Worm (Caenorhabditis elegans): ENCODE results near the gene ztf-1.

Gene ztf-1

ce11 chrIII:8827128-8827527 is 35.0 kb upstream of the ztf-1 start, which contains the start of gene F54F2.9:
Gene F54F2.9, minus strand, starts transcription at chrIII:8827228.
- TF ChIP-seq pqm-1 (tag; optimal IDR thresholded peaks at IDR 0.05) (no peak), ceh-16 (tag; optimal IDR thresholded peaks at IDR 0.05) (no peak), ceh-9 (tag; optimal IDR thresholded peaks at IDR 0.05) (no peak), sea-2 (GFP tag; optimal IDR thresholded peaks at IDR 0.05) (no peak), nhr-12 (tag; optimal IDR thresholded peaks at IDR 0.05) (no peak), nhr-76 (tag; optimal IDR thresholded peaks at IDR 0.05) (no peak), snpc-4 (tag; optimal IDR thresholded peaks at IDR 0.05) (no peak), nfya-1 (tag; optimal IDR thresholded peaks at IDR 0.05; ENCODE audit: insufficient read depth) (no peak), ama-1 (optimal IDR thresholded peaks at IDR 0.05) (no peak), ceh-28 (tag; optimal IDR thresholded peaks at IDR 0.05) (no peak)

- TF ChIP-seq ama-1 (optimal IDR thresholded peaks at IDR 0.05) (no peak), mdl-1 (tag; optimal IDR thresholded peaks at IDR 0.05) (no peak), hmg-11 (tag; optimal IDR thresholded peaks at IDR 0.05) (no peak), nhr-76 (tag; optimal IDR thresholded peaks at IDR 0.05) (no peak), fos-1 (tag; optimal IDR thresholded peaks at IDR 0.05) (no peak), ztf-11 (tag; optimal IDR thresholded peaks at IDR 0.05) (no peak), skn-1 (tag; optimal IDR thresholded peaks at IDR 0.05) (no peak), lin-15B (tag; optimal IDR thresholded peaks at IDR 0.05) (no peak)
Observed at ce11 chrIII:8824556-8824955, 32.4 kb upstream of the ztf-1 start.

DNA sequence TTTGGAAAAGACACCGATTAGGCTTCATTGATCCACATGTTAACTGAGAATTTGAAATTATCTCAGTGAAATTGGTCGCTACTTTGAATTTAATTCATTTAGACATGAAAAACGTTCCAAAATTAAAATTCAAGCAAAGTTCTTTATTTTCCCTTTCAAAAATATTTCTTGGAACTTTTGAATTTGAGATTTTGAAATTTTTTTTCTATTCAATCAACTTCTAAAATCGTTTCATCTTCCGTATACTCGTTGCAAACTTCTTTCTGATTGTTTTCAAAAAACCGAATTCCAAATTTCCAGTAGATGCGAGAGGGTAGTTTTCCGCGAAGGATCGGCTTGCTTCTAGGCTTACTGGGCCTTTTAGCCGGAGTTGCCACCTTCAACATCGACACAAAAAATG is 26.4 kb upstream of the ztf-1 start, which contains the start of gene pat-2:
pat-2 (plus strand) TSS at position 301 of the 400 bp plus-strand sequence.
- TF ChIP-seq fkh-10 (GFP tag; optimal IDR thresholded peaks at IDR 0.05) (no peak), ceh-9 (tag; optimal IDR thresholded peaks at IDR 0.05) (no peak), nhr-76 (tag; optimal IDR thresholded peaks at IDR 0.05) (no peak), ZK546.5 (tag; optimal IDR thresholded peaks at IDR 0.05) (no peak), R02D3.7 (tag; optimal IDR thresholded peaks at IDR 0.05) (no peak), mdl-1 (tag; optimal IDR thresholded peaks at IDR 0.05) (no peak), nhr-11 (tag; optimal IDR thresholded peaks at IDR 0.05) (no peak), elt-1 (tag; optimal IDR thresholded peaks at IDR 0.05) (no peak), aly-2 (tag; optimal IDR thresholded peaks at IDR 0.05) (no peak), ztf-11 (tag; optimal IDR thresholded peaks at IDR 0.05) (no peak), unc-39 (tag; optimal IDR thresholded peaks at IDR 0.05) (no peak)

ce11 chrIII:8815699-8816098 is 23.5 kb upstream of the ztf-1 start:
- no peak for TF ChIP-seq nhr-43 (tag; optimal IDR thresholded peaks at IDR 0.05; ENCODE audit: poor library complexity, severe bottlenecking)
- peak; percentile 29 for TF ChIP-seq lin-39 (tag; optimal IDR thresholded peaks at IDR 0.05)
- TF ChIP-seq unc-62 (GFP tag; optimal IDR thresholded peaks at IDR 0.05), result no peak
- peak; percentile 41 for TF ChIP-seq egl-5 (tag; optimal IDR thresholded peaks at IDR 0.05)

- no peak for TF ChIP-seq snpc-4 (tag; optimal IDR thresholded peaks at IDR 0.05)
- peak; percentile 22 for TF ChIP-seq fkh-10 (GFP tag; optimal IDR thresholded peaks at IDR 0.05)
Observed at ce11 chrIII:8811111-8811510, 19.0 kb upstream of the ztf-1 start.

DNA sequence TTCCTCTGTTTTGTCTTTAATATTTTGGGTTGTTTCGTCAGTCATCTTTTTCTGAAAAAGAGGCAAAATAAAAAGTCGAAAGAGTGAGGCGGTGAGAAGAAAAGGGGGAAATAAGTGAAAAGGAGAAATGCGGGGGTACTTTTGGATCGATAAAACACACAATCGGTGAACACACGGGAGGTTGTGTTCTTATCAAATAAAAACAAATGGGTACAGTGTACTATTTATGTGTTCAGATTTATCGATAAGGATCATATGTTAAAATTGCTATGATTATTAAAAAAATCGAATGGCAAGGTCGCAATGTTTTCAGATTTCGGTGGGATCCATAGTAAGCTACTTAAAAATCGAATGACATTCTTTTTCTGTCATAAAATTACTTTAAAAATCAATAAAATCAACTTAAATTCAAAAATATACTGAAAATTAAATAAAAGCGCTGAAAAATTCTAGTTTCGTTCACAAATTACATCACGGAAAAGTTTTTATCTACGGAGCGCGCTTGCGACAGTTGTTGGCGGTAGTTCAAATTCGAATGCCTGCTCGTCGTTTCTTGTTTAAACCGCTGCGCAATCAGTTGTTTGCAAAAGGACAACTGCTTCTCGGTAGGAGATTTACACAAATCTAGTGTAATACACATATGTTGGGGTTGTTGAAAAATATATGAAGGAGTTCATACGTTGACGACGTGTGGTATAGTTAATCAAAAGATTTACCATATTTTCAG is 17.3 kb upstream of the ztf-1 start, which contains the start of gene prx-19:
prx-19 (minus strand) TSS at position 51 of the 727 bp plus-strand sequence.
- TF ChIP-seq nhr-28 (tag; optimal IDR thresholded peaks at IDR 0.05), result no peak
- no peak for TF ChIP-seq R02D3.7 (tag; optimal IDR thresholded peaks at IDR 0.05)
- peak; percentile 0 for TF ChIP-seq nhr-43 (tag; optimal IDR thresholded peaks at IDR 0.05; ENCODE audit: poor library complexity, severe bottlenecking)
- TF ChIP-seq lin-39 (tag; optimal IDR thresholded peaks at IDR 0.05), result peak; percentile 56
- no peak for TF ChIP-seq tbx-2 (tag; optimal IDR thresholded peaks at IDR 0.05)
- TF ChIP-seq ceh-16 (tag; optimal IDR thresholded peaks at IDR 0.05), result no peak
- no peak for TF ChIP-seq eor-1 (tag; optimal IDR thresholded peaks at IDR 0.05)
- TF ChIP-seq lin-15B (tag; optimal IDR thresholded peaks at IDR 0.05), result peak; percentile 63
- TF ChIP-seq nhr-23 (tag; optimal IDR thresholded peaks at IDR 0.05), result peak; percentile 53
- TF ChIP-seq elt-2 (tag; optimal IDR thresholded peaks at IDR 0.05), result peak; percentile 61
- peak; percentile 57 for TF ChIP-seq skn-1 (tag; optimal IDR thresholded peaks at IDR 0.05)
- peak; percentile 76 for TF ChIP-seq nhr-25 (tag; optimal IDR thresholded peaks at IDR 0.05)
- peak; percentile 32 for TF ChIP-seq egl-5 (tag; optimal IDR thresholded peaks at IDR 0.05)
- TF ChIP-seq mdl-1 (tag; optimal IDR thresholded peaks at IDR 0.05), result no peak
- peak; percentile 63 for TF ChIP-seq pha-4 (tag; optimal IDR thresholded peaks at IDR 0.05)
- TF ChIP-seq nhr-76 (tag; optimal IDR thresholded peaks at IDR 0.05), result no peak
- no peak for TF ChIP-seq ceh-9 (tag; optimal IDR thresholded peaks at IDR 0.05)
- no peak for TF ChIP-seq mml-1 (tag; optimal IDR thresholded peaks at IDR 0.05)
- TF ChIP-seq pqm-1 (tag; optimal IDR thresholded peaks at IDR 0.05), result no peak
- TF ChIP-seq jun-1 (tag; optimal IDR thresholded peaks at IDR 0.05), result no peak
- no peak for TF ChIP-seq nhr-11 (tag; optimal IDR thresholded peaks at IDR 0.05)
- no peak for TF ChIP-seq nhr-67 (tag; optimal IDR thresholded peaks at IDR 0.05)
- TF ChIP-seq daf-12 (tag; optimal IDR thresholded peaks at IDR 0.05), result no peak
- TF ChIP-seq elt-3 (tag; optimal IDR thresholded peaks at IDR 0.05), result no peak
- TF ChIP-seq unc-39 (tag; optimal IDR thresholded peaks at IDR 0.05), result no peak
- TF ChIP-seq ceh-28 (tag; optimal IDR thresholded peaks at IDR 0.05), result peak; percentile 23
- no peak for TF ChIP-seq unc-62 (GFP tag; optimal IDR thresholded peaks at IDR 0.05)
- TF ChIP-seq nfya-1 (tag; optimal IDR thresholded peaks at IDR 0.05; ENCODE audit: insufficient read depth), result peak; percentile 72
- TF ChIP-seq aly-2 (tag; optimal IDR thresholded peaks at IDR 0.05), result no peak
